Worm (Caenorhabditis elegans): ENCODE data around the gene cld-9.
A peak's percentile ranks its signal among the peaks of the same experiment; 100 is the strongest.

The cld-9 gene

ce11 chrV:13715223-13715686, 36.4 kb downstream of the cld-9 start, which contains the start of gene zipt-9 (continued):
- TF ChIP-seq tbx-7 (tag; optimal IDR thresholded peaks at IDR 0.05) = peak; percentile 95
- peak; percentile 92 for TF ChIP-seq rnt-1 (tag; optimal IDR thresholded peaks at IDR 0.05)
- TF ChIP-seq dve-1 (tag; optimal IDR thresholded peaks at IDR 0.05) = no peak
- peak; percentile 89 for TF ChIP-seq ceh-34 (tag; optimal IDR thresholded peaks at IDR 0.05)
- no peak for TF ChIP-seq hlh-13 (GFP tag; optimal IDR thresholded peaks at IDR 0.05)
- peak; percentile 90 for TF ChIP-seq fax-1 (tag; optimal IDR thresholded peaks at IDR 0.05)
- peak; percentile 62 for TF ChIP-seq ztf-16 (tag; optimal IDR thresholded peaks at IDR 0.05)
- TF ChIP-seq tbx-2 (tag; optimal IDR thresholded peaks at IDR 0.05) = peak; percentile 98
- peak; percentile 87 for TF ChIP-seq lim-6 (tag; optimal IDR thresholded peaks at IDR 0.05)
- peak; percentile 5 for TF ChIP-seq ttx-3 (tag; optimal IDR thresholded peaks at IDR 0.05)
- TF ChIP-seq elt-4 (tag; optimal IDR thresholded peaks at IDR 0.05) = no peak
- no peak for TF ChIP-seq pros-1 (tag; optimal IDR thresholded peaks at IDR 0.05)
- peak; percentile 24 for TF ChIP-seq ceh-6 (GFP tag; optimal IDR thresholded peaks at IDR 0.05)
- TF ChIP-seq mec-3 (tag; optimal IDR thresholded peaks at IDR 0.05; ENCODE audit: borderline replicate concordance) = peak; percentile 88
- TF ChIP-seq unc-86 (tag; optimal IDR thresholded peaks at IDR 0.05) = peak; percentile 68
- peak; percentile 41 for TF ChIP-seq hlh-6 (tag; optimal IDR thresholded peaks at IDR 0.05)
- TF ChIP-seq ceh-18 (tag; optimal IDR thresholded peaks at IDR 0.05) = peak; percentile 76
- TF ChIP-seq ceh-14 (tag; optimal IDR thresholded peaks at IDR 0.05) = peak; percentile 96
- TF ChIP-seq unc-42 (tag; optimal IDR thresholded peaks at IDR 0.05) = peak; percentile 98
- no peak for TF ChIP-seq sox-2 (GFP tag; IDR thresholded peaks at IDR 0.05)
- TF ChIP-seq ceh-31 (tag; optimal IDR thresholded peaks at IDR 0.05) = peak; percentile 99
- peak; percentile 96 for TF ChIP-seq ref-2 (tag; optimal IDR thresholded peaks at IDR 0.05)
- peak; percentile 95 for TF ChIP-seq ets-4 (tag; optimal IDR thresholded peaks at IDR 0.05)
- no peak for TF ChIP-seq C38D4.7 (GFP tag; optimal IDR thresholded peaks at IDR 0.05)
- peak; percentile 41 for TF ChIP-seq pha-2 (tag; optimal IDR thresholded peaks at IDR 0.05)
- TF ChIP-seq ceh-22 (tag; optimal IDR thresholded peaks at IDR 0.05) = no peak
- TF ChIP-seq sdc-2 (tag; optimal IDR thresholded peaks at IDR 0.05) = peak; percentile 51
- peak; percentile 22 for TF ChIP-seq madf-2 (tag; optimal IDR thresholded peaks at IDR 0.05)
- peak; percentile 94 for TF ChIP-seq ceh-2 (tag; optimal IDR thresholded peaks at IDR 0.05)
- TF ChIP-seq che-1 (tag; optimal IDR thresholded peaks at IDR 0.05) = peak; percentile 38
- TF ChIP-seq ahr-1 (tag; optimal IDR thresholded peaks at IDR 0.05) = peak; percentile 79

ce11 chrV:13711060-13711459, 40.6 kb downstream of the cld-9 start, which contains the start of gene srx-96:
srx-96 (plus strand) TSS chrV:13711360.
- TF ChIP-seq che-1 (tag; optimal IDR thresholded peaks at IDR 0.05) = no peak
- no peak for TF ChIP-seq mec-3 (tag; optimal IDR thresholded peaks at IDR 0.05; ENCODE audit: borderline replicate concordance)
- TF ChIP-seq pat-9 (tag; optimal IDR thresholded peaks at IDR 0.05) = no peak
- no peak for TF ChIP-seq K02D7.2 (tag; optimal IDR thresholded peaks at IDR 0.05)
- no peak for TF ChIP-seq unc-55 (GFP tag; optimal IDR thresholded peaks at IDR 0.05)
- TF ChIP-seq ztf-16 (tag; optimal IDR thresholded peaks at IDR 0.05) = no peak
- no peak for TF ChIP-seq hlh-30 (tag; optimal IDR thresholded peaks at IDR 0.05; ENCODE audit: insufficient read depth)
- no peak for TF ChIP-seq unc-42 (tag; optimal IDR thresholded peaks at IDR 0.05)

ce11 chrV:13707295-13707694, 44.4 kb downstream of the cld-9 start, which contains the start of gene hlh-34:
hlh-34 (minus strand) TSS chrV:13707395.
- TF ChIP-seq hlh-6 (tag; optimal IDR thresholded peaks at IDR 0.05) (no peak), ceh-18 (tag; optimal IDR thresholded peaks at IDR 0.05) (no peak), K09A11.1 (tag; optimal IDR thresholded peaks at IDR 0.05; ENCODE audit: insufficient read depth) (no peak), unc-42 (tag; optimal IDR thresholded peaks at IDR 0.05) (peak; percentile 3)

- peak; percentile 31 for TF ChIP-seq pros-1 (tag; optimal IDR thresholded peaks at IDR 0.05)
- TF ChIP-seq nhr-11 (tag; optimal IDR thresholded peaks at IDR 0.05) = no peak
- TF ChIP-seq hlh-13 (GFP tag; optimal IDR thresholded peaks at IDR 0.05) = no peak
- peak; percentile 5 for TF ChIP-seq fkh-6 (tag; optimal IDR thresholded peaks at IDR 0.05)
- no peak for TF ChIP-seq hlh-8 (tag; optimal IDR thresholded peaks at IDR 0.05)
- no peak for TF ChIP-seq ahr-1 (tag; optimal IDR thresholded peaks at IDR 0.05)
Measured at ce11 chrV:13703960-13704359, 47.7 kb downstream of the cld-9 start, which contains the start of gene T01D3.3. T01D3.3 (plus strand) TSS chrV:13704271.

Data from whole organism, late embryonic.